Worm (Caenorhabditis elegans) whole organism, young adult: ENCODE measurements around the gene peli-1.

Experiments
- C17E4.6 ChIP-seq: fragments of 200-800 bp; sonication (Bioruptor generic); IDR thresholded peaks from 2 replicates; pipeline ENCODE4 v1.3.6; 2022; ENCODE audit warnings: missing genetic modification reagents, missing genetic modification characterization, missing compliant biosample characterization
- ccch-3 ChIP-seq: fragments of 200-800 bp; sonication (Bioruptor generic); optimal IDR thresholded peaks from 2 replicates; lab custom pipeline; 2018; ENCODE audit warnings: mild to moderate bottlenecking, missing genetic modification characterization, missing compliant biosample characterization
- ets-4 ChIP-seq: fragments of 200-800 bp; sonication (Bioruptor generic); optimal IDR thresholded peaks from 2 replicates; lab custom pipeline; 2018; ENCODE audit warnings: mild to moderate bottlenecking, missing genetic modification characterization, missing compliant biosample characterization
- nfya-1 ChIP-seq: sonication (generic microtip); optimal IDR thresholded peaks from 2 replicates; lab custom pipeline; 2017; ENCODE audit warnings: antibody characterized with exemption, missing compliant biosample characterization, missing genetic modification characterization, borderline replicate concordance; ENCODE audit not compliant: insufficient read depth
- nhr-90 ChIP-seq: sonication (generic microtip); optimal IDR thresholded peaks from 2 replicates; lab custom pipeline; 2016; ENCODE audit warnings: missing genotype, mild to moderate bottlenecking, missing genetic modification characterization, missing compliant biosample characterization
- pha-4 ChIP-seq: fragments of 150-350 bp; sonication (generic microtip); optimal IDR thresholded peaks from 2 replicates; lab custom pipeline; 2014; ENCODE audit warnings: missing biosample characterization, missing genetic modification reagents, missing genetic modification characterization
- rpc-1 ChIP-seq, 2 experiments: fragments of 150-350 bp in 1 of 2; sonication (generic microtip) in 1 of 2; optimal IDR thresholded peaks; 2 replicates each; lab custom pipeline; 2014 to 2018; ENCODE audit warnings: missing biosample characterization in 1 of 2, missing genetic modification characterization in 1 of 2, missing genetic modification reagents in 1 of 2, missing genotype in 1 of 2
- unc-130 ChIP-seq: sonication (generic microtip); optimal IDR thresholded peaks from 2 replicates; lab custom pipeline; 2016; ENCODE audit warnings: missing genetic modification reagents, missing genetic modification characterization, missing compliant biosample characterization
- unc-62 ChIP-seq: fragments of 150-350 bp; optimal IDR thresholded peaks from 2 replicates; lab custom pipeline; 2014; ENCODE audit warnings: missing biosample characterization, missing genetic modification reagents, missing genetic modification characterization

ce11 chrV:5722093-5722492 lies 16.5 kb downstream of the peli-1 start:
- TF ChIP-seq nhr-90 (no peak), unc-62 (GFP tag; lab: Kevin White, UChicago) (no peak), C17E4.6 (GFP tag; lab: Robert Waterston, UW) (no peak), unc-130 (GFP tag; lab: Kevin White, UChicago) (no peak), nfya-1 (tag; lab: Kevin White, UChicago) (no peak), ccch-3 (no peak), ets-4 (GFP tag; lab: Kevin White, UChicago) (no peak), rpc-1 (optimal IDR thresholded peaks at IDR 0.05; lab: Kevin White, UChicago) (no peak), rpc-1 (tag; optimal IDR thresholded peaks at IDR 0.05; lab: Kevin White, UChicago) (no peak), pha-4 (tag; lab: Kevin White, UChicago) (no peak)
